Fruit fly (Drosophila melanogaster) whole organism, adult: ENCODE measurements around the gene Ogdh.
A peak's percentile ranks its signal among the peaks of the same experiment; 100 is the strongest.

Experiments
- CG11617 ChIP-seq: fragments of 200-800 bp; sonication (Bioruptor generic); optimal IDR thresholded peaks from 2 replicates; lab custom pipeline; 2017; ENCODE audit warnings: mild to moderate bottlenecking, missing biosample characterization, missing genetic modification reagents, missing genetic modification characterization
- CG12768 ChIP-seq: fragments of 200-800 bp; sonication (Bioruptor generic); optimal IDR thresholded peaks from 2 replicates; lab custom pipeline; 2017; ENCODE audit warnings: missing biosample characterization, missing genetic modification characterization, mild to moderate bottlenecking, moderate library complexity, missing genetic modification reagents
- CG14711 ChIP-seq: fragments of 200-800 bp; sonication (Bioruptor generic); optimal IDR thresholded peaks from 2 replicates; lab custom pipeline; 2018; ENCODE audit warnings: missing biosample characterization, mild to moderate bottlenecking, missing genetic modification characterization, moderate library complexity
- CG1620 ChIP-seq: fragments of 200-800 bp; sonication (Bioruptor generic); optimal IDR thresholded peaks from 2 replicates; lab custom pipeline; 2016; ENCODE audit warnings: missing biosample characterization, missing genetic modification characterization
- CG33017 ChIP-seq: fragments of 200-800 bp; sonication (Bioruptor generic); optimal IDR thresholded peaks from 2 replicates; lab custom pipeline; 2018; ENCODE audit warnings: missing biosample characterization, mild to moderate bottlenecking, missing genetic modification characterization, moderate library complexity
- CG5204 ChIP-seq: fragments of 200-800 bp; sonication (Bioruptor generic); optimal IDR thresholded peaks from 2 replicates; lab custom pipeline; 2016; ENCODE audit warnings: missing biosample characterization, missing genetic modification characterization
- CG7045 ChIP-seq: fragments of 200-800 bp; sonication (Bioruptor generic); optimal IDR thresholded peaks from 2 replicates; lab custom pipeline; 2017; ENCODE audit warnings: missing biosample characterization, mild to moderate bottlenecking, missing genetic modification characterization
- CG7101 ChIP-seq: fragments of 200-800 bp; sonication (Bioruptor generic); optimal IDR thresholded peaks from 2 replicates; lab custom pipeline; 2018; ENCODE audit warnings: missing biosample characterization, mild to moderate bottlenecking, missing genetic modification characterization, moderate library complexity
- Clk ChIP-seq: fragments of 200-800 bp; sonication (Bioruptor generic); optimal IDR thresholded peaks from 2 replicates; lab custom pipeline; 2017; ENCODE audit warnings: missing biosample characterization, missing genetic modification characterization
- Mnt ChIP-seq: fragments of 200-800 bp; sonication (Bioruptor generic); optimal IDR thresholded peaks from 2 replicates; lab custom pipeline; 2016; ENCODE audit warnings: missing biosample characterization, mild to moderate bottlenecking, missing genetic modification characterization
- bab1 ChIP-seq: fragments of 200-800 bp; sonication (Bioruptor generic); optimal IDR thresholded peaks from 3 replicates; lab custom pipeline; 2019; ENCODE audit warnings: missing biosample characterization, mild to moderate bottlenecking, missing genetic modification characterization, moderate library complexity
- cic ChIP-seq: fragments of 200-800 bp; sonication (Bioruptor generic); optimal IDR thresholded peaks from 2 replicates; lab custom pipeline; 2017; ENCODE audit warnings: missing biosample characterization, mild to moderate bottlenecking, missing genetic modification characterization, moderate library complexity
- cnc ChIP-seq, 2 experiments: fragments of >200 bp; optimal IDR thresholded peaks; 2 replicates each; lab custom pipeline; 2017
- kay ChIP-seq: fragments of 200-800 bp; sonication (Bioruptor generic); peaks from one replicate; lab custom pipeline; 2016; ENCODE audit warnings: missing biosample characterization, missing genetic modification characterization, borderline replicate concordance
- ovo ChIP-seq: fragments of 200-800 bp; sonication (Bioruptor generic); optimal IDR thresholded peaks from 2 replicates; lab custom pipeline; 2016; ENCODE audit warnings: missing biosample characterization, missing genetic modification characterization
- pad ChIP-seq: fragments of 200-800 bp; sonication (Bioruptor generic); optimal IDR thresholded peaks from 3 replicates; lab custom pipeline; 2017; ENCODE audit warnings: missing biosample characterization, missing genetic modification characterization, mild to moderate bottlenecking, moderate library complexity, missing genetic modification reagents
- tj ChIP-seq: fragments of 200-800 bp; sonication (Bioruptor generic); optimal IDR thresholded peaks from 3 replicates; lab custom pipeline; 2017; ENCODE audit warnings: missing biosample characterization, mild to moderate bottlenecking, missing genetic modification characterization, moderate library complexity
- toe ChIP-seq: fragments of 200-800 bp; sonication (Bioruptor generic); optimal IDR thresholded peaks from 2 replicates; lab custom pipeline; 2016; ENCODE audit warnings: missing biosample characterization, missing genetic modification characterization

Ogdh gene

DNA sequence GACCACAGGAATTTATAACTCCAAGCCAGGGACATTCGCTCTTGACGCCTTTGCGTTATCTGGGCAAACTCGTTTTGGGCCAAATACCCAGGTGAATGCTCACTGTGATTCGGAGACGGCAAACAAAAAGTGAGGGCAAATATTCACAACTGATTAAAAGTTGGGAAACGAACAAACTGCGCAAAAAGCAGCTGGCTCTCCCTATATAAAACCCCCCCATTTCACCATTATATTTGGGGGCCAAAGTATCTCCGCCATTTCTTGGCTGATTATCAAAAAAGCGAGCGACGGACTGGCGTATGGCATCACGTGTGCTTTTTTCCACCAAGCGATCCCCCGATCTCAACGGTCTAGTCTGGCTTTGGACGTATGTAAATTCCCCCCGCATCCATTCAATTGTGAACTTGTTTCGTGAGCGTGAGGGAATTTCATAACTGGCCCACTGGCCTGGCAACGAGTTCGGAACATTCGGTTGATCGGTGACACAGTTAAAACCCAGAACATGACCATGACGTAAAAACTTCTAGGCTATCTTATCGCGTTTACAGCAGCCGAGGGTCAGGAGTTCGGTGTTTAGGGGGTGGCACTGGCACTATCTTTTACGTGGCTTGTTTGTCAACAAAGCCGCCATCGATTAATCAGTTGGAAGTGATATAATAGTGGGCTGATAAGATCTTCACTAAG, 3.9 kb downstream of the Ogdh start:
- TF ChIP-seq CG14711 (tag; lab: Kevin White, UChicago) (no peak), CG12768 (GFP tag; lab: Kevin White, UChicago) (peak; percentile 23), CG5204 (GFP tag; lab: Kevin White, UChicago) (no peak), CG7045 (no peak), kay (peak; percentile 1), CG7101 (tag; lab: Kevin White, UChicago) (no peak), Mnt (GFP tag; lab: Kevin White, UChicago) (peak; percentile 39), cic (GFP tag; lab: Kevin White, UChicago) (peak; percentile 66), cnc (optimal IDR thresholded peaks at IDR 0.05; lab: Kevin White, UChicago) (no peak), CG11617 (GFP tag; lab: Kevin White, UChicago) (no peak), ovo (GFP tag; lab: Kevin White, UChicago) (no peak)

DNA sequence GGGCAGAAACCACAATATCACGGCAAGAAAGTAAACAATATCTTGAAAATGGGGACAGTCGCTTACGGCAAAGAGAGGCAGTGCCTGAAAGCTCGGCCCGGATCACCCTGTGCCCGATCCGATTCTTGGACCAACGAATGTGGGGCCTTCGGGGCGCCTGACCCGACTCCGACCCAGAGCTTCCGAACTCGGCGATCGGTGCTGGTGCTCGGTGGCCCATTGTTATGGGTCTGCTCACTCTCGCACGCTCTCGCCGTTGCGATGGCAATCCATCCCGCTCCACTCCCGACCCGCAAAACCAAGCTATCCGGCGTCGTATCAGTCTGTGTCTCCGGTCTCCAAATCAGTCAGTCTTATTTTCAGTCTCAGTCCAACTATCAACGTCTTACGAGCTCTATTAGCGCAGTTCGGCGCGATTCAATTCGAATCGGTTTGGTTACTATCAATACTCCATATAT, 15.1 kb downstream of the Ogdh start, which contains the start of gene Exn:
Gene Exn, plus strand, starts transcription at position 362 of the 458 bp plus-strand sequence.
- peak; percentile 42 for TF ChIP-seq CG11617 (GFP tag; lab: Kevin White, UChicago)
- TF ChIP-seq CG33017 (tag; lab: Kevin White, UChicago): peak; percentile 46
- no peak for TF ChIP-seq Clk (GFP tag; lab: Kevin White, UChicago)
- no peak for TF ChIP-seq CG5204 (GFP tag; lab: Kevin White, UChicago)
- peak; percentile 47 for TF ChIP-seq pad (GFP tag; lab: Kevin White, UChicago)
- TF ChIP-seq tj: peak; percentile 1
- peak; percentile 66 for TF ChIP-seq Mnt (GFP tag; lab: Kevin White, UChicago)
- peak; percentile 83 for TF ChIP-seq CG12768 (GFP tag; lab: Kevin White, UChicago)
- peak; percentile 77 for TF ChIP-seq bab1 (GFP tag; lab: Kevin White, UChicago)
- no peak for TF ChIP-seq ovo (GFP tag; lab: Kevin White, UChicago)
- peak; percentile 28 for TF ChIP-seq CG7101 (tag; lab: Kevin White, UChicago)
- peak; percentile 76 for TF ChIP-seq cic (GFP tag; lab: Kevin White, UChicago)
- peak; percentile 29 for TF ChIP-seq CG1620

DNA sequence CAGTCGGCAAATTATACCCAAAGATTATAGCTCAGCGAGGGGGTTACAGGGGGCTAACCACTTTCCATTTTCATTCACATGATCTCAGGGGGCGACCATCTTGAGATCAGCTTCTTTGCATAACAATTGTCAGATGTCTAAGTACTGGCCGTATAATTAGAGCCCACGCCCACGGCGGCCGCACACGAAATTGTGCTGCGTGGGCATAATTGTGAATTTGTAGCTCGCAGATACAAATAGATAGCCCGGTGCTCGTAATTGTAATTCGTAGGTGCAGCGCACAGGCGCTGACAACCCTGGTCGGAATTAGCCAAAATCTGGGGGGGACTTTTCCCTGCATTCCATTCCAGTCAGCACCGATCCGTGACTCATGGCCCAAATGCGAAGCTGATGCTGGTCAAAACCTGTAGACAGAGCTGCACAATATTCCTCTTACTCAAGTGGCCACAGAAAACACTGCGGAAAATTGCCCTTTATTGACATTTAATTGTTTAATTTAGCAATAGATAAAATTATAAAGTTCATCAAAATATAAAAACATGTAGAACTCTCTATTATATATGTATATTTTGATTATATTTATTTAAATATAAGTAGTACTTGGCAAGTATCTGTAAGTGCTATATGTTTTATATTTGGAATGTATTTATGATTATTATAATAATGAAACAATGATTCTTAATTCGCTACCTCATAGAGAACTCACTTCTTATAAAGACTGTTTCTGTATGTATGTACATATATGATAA, 17.2 kb downstream of the Ogdh start:
- TF ChIP-seq tj (peak; percentile 64), kay (no peak)

DNA sequence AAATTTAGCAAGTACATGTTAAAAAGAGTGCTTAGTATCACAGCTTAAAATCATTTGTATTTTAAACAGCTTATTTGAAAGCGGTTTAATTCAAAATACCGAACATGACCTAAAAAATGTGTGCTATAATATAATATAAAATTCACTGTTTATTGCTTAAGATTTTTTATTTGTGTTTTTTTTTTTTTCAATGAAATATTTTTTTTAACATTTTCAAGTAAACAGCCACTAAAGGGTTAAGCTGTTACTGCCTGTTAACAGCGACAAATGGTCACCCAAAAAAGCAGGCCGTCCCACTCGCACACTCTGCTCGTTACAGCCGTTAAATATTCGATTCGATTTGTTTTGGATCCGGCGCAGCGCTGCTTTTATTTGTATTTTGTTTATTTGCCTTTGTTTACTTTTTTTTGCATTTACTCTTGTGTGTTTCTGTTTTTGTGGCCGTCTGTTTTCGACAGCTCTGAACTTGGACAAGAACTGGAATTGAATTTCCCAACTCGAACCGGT, 20.1 kb downstream of the Ogdh start:
- TF ChIP-seq ovo (GFP tag; lab: Kevin White, UChicago) (no peak), toe (GFP tag; lab: Kevin White, UChicago) (no peak), kay (peak; percentile 42)

DNA sequence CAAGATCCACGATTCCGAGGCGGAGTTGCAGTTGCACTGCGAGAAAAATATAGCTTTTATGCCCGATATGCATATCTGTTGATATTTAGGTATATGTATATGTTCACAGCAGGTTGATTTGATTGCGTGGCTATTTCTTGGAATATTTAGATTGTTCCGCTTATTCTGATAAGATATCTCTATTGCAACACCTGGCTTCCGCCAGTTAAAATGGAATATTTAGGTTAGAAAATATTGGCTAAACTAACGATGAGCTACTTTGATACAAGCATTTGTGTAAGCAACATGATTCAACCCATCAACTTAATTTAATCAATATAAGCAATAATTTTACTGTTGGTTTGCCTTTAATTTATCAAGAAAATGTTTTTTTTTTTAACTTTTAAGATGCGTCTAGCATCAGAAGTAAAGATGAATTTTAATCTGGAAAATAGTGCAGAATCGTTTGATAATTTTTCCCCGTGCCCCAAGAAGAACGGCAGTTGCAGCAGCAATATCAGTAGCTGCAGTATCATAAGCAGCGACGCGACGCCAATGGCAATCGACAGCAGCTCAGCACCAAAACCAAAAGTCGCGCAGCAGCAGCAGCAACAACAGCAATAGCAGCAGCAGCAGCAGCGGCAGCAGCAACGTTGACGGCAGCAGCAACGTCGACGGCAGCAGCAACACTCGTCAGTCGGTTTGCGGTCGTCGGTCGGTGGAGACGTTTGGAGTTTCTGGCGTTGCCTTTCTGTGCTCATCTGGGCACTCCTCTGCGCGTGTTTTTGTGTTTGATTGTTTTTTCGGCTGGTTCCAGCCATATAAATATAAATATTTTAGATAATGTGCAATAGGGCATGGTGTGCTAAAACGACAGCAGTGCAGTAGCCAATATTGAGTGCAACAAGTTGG, 21.3 kb downstream of the Ogdh start:
- TF ChIP-seq kay: peak; percentile 24
- no peak for TF ChIP-seq Mnt (GFP tag; lab: Kevin White, UChicago)

DNA sequence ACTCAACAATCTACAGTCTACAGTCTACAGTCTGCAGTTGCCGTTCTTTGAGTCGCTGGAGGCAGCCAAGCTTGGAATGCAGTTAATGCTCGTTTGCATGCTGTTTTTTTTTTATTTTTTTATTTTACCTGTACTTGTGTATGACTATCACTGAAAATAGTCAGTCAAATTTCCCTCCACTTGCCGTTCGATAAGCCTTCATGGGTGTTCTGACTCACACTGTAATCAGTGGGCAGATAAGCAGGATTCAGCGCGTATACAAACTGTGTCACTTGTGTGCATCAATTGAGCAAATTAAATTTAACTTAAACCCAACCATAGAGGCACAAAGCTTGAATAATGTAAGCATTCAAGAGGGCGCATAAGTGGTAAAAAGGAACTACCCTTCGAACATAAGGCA, 22.7 kb downstream of the Ogdh start:
- TF ChIP-seq CG14711 (tag; lab: Kevin White, UChicago) (no peak), kay (peak; percentile 96)

DNA sequence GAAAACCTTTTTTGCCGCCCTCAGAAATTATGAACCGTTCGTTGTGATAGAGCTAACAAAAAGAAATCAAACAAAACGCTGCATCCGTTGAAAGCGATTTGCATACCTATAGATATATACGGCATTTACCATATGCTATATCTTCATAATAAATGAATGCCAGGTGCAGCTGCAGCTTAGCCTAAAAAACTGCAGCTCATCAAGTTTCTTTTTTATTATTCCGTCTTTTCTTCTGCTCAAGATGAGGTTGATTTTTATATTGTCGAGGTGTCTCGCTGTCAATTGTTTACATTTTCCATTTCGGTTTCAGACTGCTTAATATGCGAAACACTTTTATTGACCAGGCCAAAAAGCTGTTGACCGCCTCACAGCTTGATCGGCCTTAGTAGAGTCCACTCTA, 23.8 kb downstream of the Ogdh start:
- TF ChIP-seq tj: peak; percentile 27
- TF ChIP-seq cnc (optimal IDR thresholded peaks at IDR 0.05; lab: Kevin White, UChicago): no peak
